Fruit fly (Drosophila melanogaster) whole organism, embryonic: ENCODE results near the gene sick.
A peak's percentile ranks its signal among the peaks of the same experiment; 100 is the strongest.

ENCODE experiments used
- Adf1 ChIP-seq: fragments of 200-800 bp; sonication (Bioruptor generic); IDR thresholded peaks from 2 replicates; pipeline ENCODE4 v1.3.6; 2022; ENCODE audit warnings: missing biosample characterization, missing genetic modification characterization
- CG11456 ChIP-seq: fragments of 200-800 bp; sonication (Bioruptor generic); IDR thresholded peaks from 3 replicates; pipeline ENCODE4 v1.3.6; 2022; ENCODE audit warnings: missing biosample characterization, missing genetic modification characterization
- CG11560 ChIP-seq: fragments of 200-800 bp; sonication (Bioruptor generic); IDR thresholded peaks from 3 replicates; pipeline ENCODE4 v1.3.6; 2022; ENCODE audit warnings: missing biosample characterization, missing genetic modification characterization
- CG12236 ChIP-seq: fragments of 200-800 bp; sonication (Bioruptor generic); optimal IDR thresholded peaks from 2 replicates; lab custom pipeline; 2016; ENCODE audit warnings: missing biosample characterization, missing genetic modification characterization
- CG12769 ChIP-seq: fragments of 200-800 bp; sonication (Bioruptor generic); optimal IDR thresholded peaks from 2 replicates; lab custom pipeline; 2019; ENCODE audit warnings: missing biosample characterization, mild to moderate bottlenecking, missing genetic modification characterization, moderate library complexity
- CG17328 ChIP-seq: fragments of 200-800 bp; sonication (Bioruptor generic); IDR thresholded peaks from 2 replicates; pipeline ENCODE4 v1.3.6; 2022; ENCODE audit warnings: missing biosample characterization, missing genetic modification characterization
- CG17829 ChIP-seq: fragments of 200-800 bp; optimal IDR thresholded peaks from 2 replicates; lab custom pipeline; 2019; ENCODE audit warnings: missing biosample characterization, mild to moderate bottlenecking, missing genetic modification characterization, moderate library complexity
- CG1832 ChIP-seq: fragments of 200-800 bp; sonication (Bioruptor generic); optimal IDR thresholded peaks from 2 replicates; lab custom pipeline; 2017; ENCODE audit warnings: missing biosample characterization, mild to moderate bottlenecking, missing genetic modification characterization, inconsistent platforms
- CG18599 ChIP-seq: fragments of 200-800 bp; sonication (Bioruptor generic); optimal IDR thresholded peaks from 3 replicates; lab custom pipeline; 2017; ENCODE audit warnings: missing biosample characterization, missing genetic modification characterization, mild to moderate bottlenecking, moderate library complexity, missing genetic modification reagents
- CG2712 ChIP-seq: fragments of 200-800 bp; optimal IDR thresholded peaks from 3 replicates; lab custom pipeline; 2019; ENCODE audit warnings: missing biosample characterization, mild to moderate bottlenecking, missing genetic modification characterization, moderate library complexity
- CG42726 ChIP-seq: fragments of 200-800 bp; sonication (Bioruptor generic); IDR thresholded peaks from 2 replicates; pipeline ENCODE4 v1.3.6; 2022; ENCODE audit warnings: missing biosample characterization, missing genetic modification characterization; ENCODE audit not compliant: partially characterized antibody
- CG4404 ChIP-seq: fragments of 200-800 bp; sonication (Bioruptor generic); IDR thresholded peaks from 2 replicates; pipeline ENCODE4 v1.3.6; 2022; ENCODE audit warnings: missing biosample characterization, missing genetic modification characterization
- CG5953 ChIP-seq: fragments of 200-800 bp; sonication (Bioruptor generic); IDR thresholded peaks from 2 replicates; pipeline ENCODE4 v1.3.6; 2022; ENCODE audit warnings: missing biosample characterization, missing genetic modification characterization
- CG7786 ChIP-seq: fragments of 200-800 bp; sonication (Bioruptor generic); optimal IDR thresholded peaks from 2 replicates; lab custom pipeline; 2016; ENCODE audit warnings: missing biosample characterization, missing genetic modification characterization
- CG7987 ChIP-seq: fragments of 200-800 bp; sonication (Bioruptor generic); optimal IDR thresholded peaks from 2 replicates; lab custom pipeline; 2018; ENCODE audit warnings: missing biosample characterization, mild to moderate bottlenecking, missing genetic modification characterization, moderate library complexity
- CG8359 ChIP-seq: fragments of 200-800 bp; sonication (Bioruptor generic); optimal IDR thresholded peaks from 2 replicates; lab custom pipeline; 2017; ENCODE audit warnings: missing biosample characterization, mild to moderate bottlenecking, missing genetic modification characterization, borderline replicate concordance
- Camta ChIP-seq: fragments of 200-800 bp; sonication (Bioruptor generic); optimal IDR thresholded peaks from 2 replicates; lab custom pipeline; 2016; ENCODE audit warnings: missing biosample characterization, missing genetic modification characterization
- CkIIα-i1 ChIP-seq: fragments of 200-800 bp; sonication (Bioruptor generic); IDR thresholded peaks from 2 replicates; pipeline ENCODE4 v1.3.6; 2022; ENCODE audit warnings: missing biosample characterization, missing genetic modification characterization
- CrebB ChIP-seq: fragments of 200-800 bp; sonication (Bioruptor generic); optimal IDR thresholded peaks from 3 replicates; lab custom pipeline; 2018; ENCODE audit warnings: missing biosample characterization, mild to moderate bottlenecking, missing genetic modification characterization
- D ChIP-seq, 2 experiments: fragments of 200-800 bp in 1 of 2; fragments of >200 bp in 1 of 2; sonication (Bioruptor generic) in 1 of 2; optimal IDR thresholded peaks; 2 replicates in 1 of 2; 3 replicates in 1 of 2; lab custom pipeline; 2017; ENCODE audit warnings: mild to moderate bottlenecking in 1 of 2, missing biosample characterization in 1 of 2, missing genetic modification characterization in 1 of 2, missing genetic modification reagents in 1 of 2
- Dfd ChIP-seq, 2 experiments: fragments of >200 bp; optimal IDR thresholded peaks; 2 replicates each; lab custom pipeline; 2017; ENCODE audit warnings: missing biosample characterization in 2 of 2, missing genetic modification characterization in 2 of 2
- Dp ChIP-seq: fragments of 200-800 bp; sonication (Bioruptor generic); optimal IDR thresholded peaks from 2 replicates; lab custom pipeline; 2018; ENCODE audit warnings: missing biosample characterization, mild to moderate bottlenecking, missing genetic modification characterization, moderate library complexity
- ERR ChIP-seq: fragments of 200-800 bp; sonication (Bioruptor generic); optimal IDR thresholded peaks from 2 replicates; lab custom pipeline; 2016; ENCODE audit warnings: missing biosample characterization, missing genetic modification characterization
- Fer3 ChIP-seq: fragments of 200-800 bp; sonication (Bioruptor generic); optimal IDR thresholded peaks from 2 replicates; lab custom pipeline; 2018; ENCODE audit warnings: missing biosample characterization, mild to moderate bottlenecking, missing genetic modification characterization, moderate library complexity
- GATAe ChIP-seq: fragments of 200-800 bp; sonication (Bioruptor generic); conservative IDR thresholded peaks from 2 replicates; pipeline ENCODE4 v1.3.6; 2022; ENCODE audit warnings: missing biosample characterization, missing genetic modification characterization
- HLH4C ChIP-seq: fragments of 200-800 bp; sonication (Bioruptor generic); IDR thresholded peaks from 3 replicates; pipeline ENCODE4 v1.3.6; 2022; ENCODE audit warnings: missing biosample characterization, missing genetic modification characterization; ENCODE audit not compliant: partially characterized antibody
- Hand ChIP-seq: fragments of 200-800 bp; sonication (Bioruptor generic); optimal IDR thresholded peaks from 2 replicates; lab custom pipeline; 2017; ENCODE audit warnings: mild to moderate bottlenecking, missing biosample characterization, missing genetic modification reagents, missing genetic modification characterization
- Hmr ChIP-seq: fragments of 200-800 bp; sonication (Bioruptor generic); optimal IDR thresholded peaks from 3 replicates; lab custom pipeline; 2017; ENCODE audit warnings: mild to moderate bottlenecking, missing biosample characterization, missing genetic modification reagents, missing genetic modification characterization
- Lim3 ChIP-seq: fragments of 200-800 bp; sonication (Bioruptor generic); IDR thresholded peaks from 2 replicates; pipeline ENCODE4 v1.3.6; 2022; ENCODE audit warnings: missing biosample characterization, missing genetic modification characterization
- Pdp1 ChIP-seq, 2 experiments: fragments of 200-800 bp; sonication (Bioruptor generic); optimal IDR thresholded peaks; 3 replicates each; lab custom pipeline; 2016; ENCODE audit warnings: missing biosample characterization in 2 of 2, missing genetic modification characterization in 2 of 2, mild to moderate bottlenecking in 1 of 2, moderate library complexity in 1 of 2
- Ptx1 ChIP-seq: fragments of 200-800 bp; sonication (Bioruptor generic); IDR thresholded peaks from 2 replicates; pipeline ENCODE4 v1.3.6; 2022; ENCODE audit warnings: missing biosample characterization, missing genetic modification characterization
- Spps ChIP-seq: fragments of 200-800 bp; sonication (Bioruptor generic); optimal IDR thresholded peaks from 2 replicates; lab custom pipeline; 2018; ENCODE audit warnings: missing biosample characterization, mild to moderate bottlenecking, missing genetic modification characterization
- Trl ChIP-seq, 3 experiments: fragments of >200 bp in 2 of 3; fragments of 200-800 bp in 1 of 3; sonication (Bioruptor generic) in 1 of 3; optimal IDR thresholded peaks; 2 replicates in 1 of 3; 3 replicates in 2 of 3; lab custom pipeline; 2016 to 2017; ENCODE audit warnings: missing biosample characterization in 1 of 3, missing genetic modification characterization in 1 of 3
- YL-1 ChIP-seq: fragments of 200-800 bp; sonication (Bioruptor generic); optimal IDR thresholded peaks from 3 replicates; lab custom pipeline; 2017; ENCODE audit warnings: missing biosample characterization, mild to moderate bottlenecking, missing genetic modification characterization
- cad ChIP-seq: fragments of >200 bp; optimal IDR thresholded peaks from 2 replicates; lab custom pipeline; 2017; ENCODE audit warnings: missing biosample characterization, missing genetic modification characterization
- corto ChIP-seq: fragments of 200-800 bp; sonication (Bioruptor generic); optimal IDR thresholded peaks from 2 replicates; lab custom pipeline; 2016; ENCODE audit warnings: missing biosample characterization, mild to moderate bottlenecking, missing genetic modification characterization, moderate library complexity
- dan ChIP-seq: fragments of 200-800 bp; sonication (Bioruptor generic); IDR thresholded peaks from 2 replicates; pipeline ENCODE4 v1.3.6; 2022; ENCODE audit warnings: missing biosample characterization, missing genetic modification characterization
- disco-r ChIP-seq: fragments of 200-800 bp; sonication (Bioruptor generic); optimal IDR thresholded peaks from 2 replicates; lab custom pipeline; 2016; ENCODE audit warnings: missing biosample characterization, missing genetic modification characterization
- emc ChIP-seq: fragments of 200-800 bp; sonication (Bioruptor generic); optimal IDR thresholded peaks from 2 replicates; lab custom pipeline; 2016; ENCODE audit warnings: missing biosample characterization, missing genetic modification characterization
- ems ChIP-seq: fragments of 200-800 bp; sonication (Bioruptor generic); optimal IDR thresholded peaks from 3 replicates; lab custom pipeline; 2016; ENCODE audit warnings: missing biosample characterization, missing genetic modification characterization
- exex ChIP-seq: fragments of 200-800 bp; sonication (Bioruptor generic); optimal IDR thresholded peaks from 4 replicates; lab custom pipeline; 2018; ENCODE audit warnings: missing biosample characterization, mild to moderate bottlenecking, missing genetic modification characterization, moderate library complexity
- eyg ChIP-seq: fragments of 200-800 bp; sonication (Bioruptor generic); optimal IDR thresholded peaks from 3 replicates; lab custom pipeline; 2016; ENCODE audit warnings: missing biosample characterization, missing genetic modification characterization
- ftz-f1 ChIP-seq: fragments of 200-800 bp; sonication (Bioruptor generic); optimal IDR thresholded peaks from 2 replicates; lab custom pipeline; 2016; ENCODE audit warnings: missing biosample characterization, missing genetic modification characterization
- grn ChIP-seq: fragments of 200-800 bp; sonication (Bioruptor generic); optimal IDR thresholded peaks from 3 replicates; lab custom pipeline; 2017; ENCODE audit warnings: missing biosample characterization, missing genetic modification characterization
- her ChIP-seq: fragments of 200-800 bp; sonication (Bioruptor generic); optimal IDR thresholded peaks from 2 replicates; lab custom pipeline; 2016; ENCODE audit warnings: missing biosample characterization, missing genetic modification characterization
- luna ChIP-seq: fragments of 200-800 bp; sonication (Bioruptor generic); optimal IDR thresholded peaks from 2 replicates; lab custom pipeline; 2016; ENCODE audit warnings: missing biosample characterization, missing genetic modification characterization
- odd ChIP-seq: fragments of 200-800 bp; sonication (Bioruptor generic); optimal IDR thresholded peaks from 2 replicates; lab custom pipeline; 2017; ENCODE audit warnings: missing biosample characterization, mild to moderate bottlenecking, missing genetic modification characterization
- pb ChIP-seq: fragments of 200-800 bp; sonication (Bioruptor generic); optimal IDR thresholded peaks from 3 replicates; lab custom pipeline; 2016; ENCODE audit warnings: missing biosample characterization, missing genetic modification characterization
- schlank ChIP-seq: fragments of 200-800 bp; sonication (Bioruptor generic); optimal IDR thresholded peaks from 2 replicates; lab custom pipeline; 2018; ENCODE audit warnings: missing biosample characterization, mild to moderate bottlenecking, missing genetic modification characterization
- sima ChIP-seq: fragments of 200-800 bp; sonication (Bioruptor generic); optimal IDR thresholded peaks from 2 replicates; lab custom pipeline; 2016; ENCODE audit warnings: missing biosample characterization, missing genetic modification characterization
- sr ChIP-seq: fragments of 200-800 bp; sonication (Bioruptor generic); IDR thresholded peaks from 3 replicates; pipeline ENCODE4 v1.3.6; 2022; ENCODE audit warnings: missing biosample characterization, missing genetic modification characterization

Gene sick

dm6 chr2L:19817147-19817546 lies 21.0 kb downstream of the sick start (continued):
- TF ChIP-seq exex (tag; lab: Kevin White, UChicago) (no peak), CG11456 (GFP tag; lab: Robert Waterston, UW) (no peak), Adf1 (GFP tag; lab: Robert Waterston, UW) (no peak), eyg (no peak), CG42726 (0 out of 2 replicates have a peak, but pooled peaks have one; percentile 40), Dfd (GFP tag; optimal IDR thresholded peaks at IDR 0.05; lab: Kevin White, UChicago) (no peak), corto (no peak), odd (no peak), disco-r (GFP tag; lab: Kevin White, UChicago) (no peak), Pdp1 (GFP tag; optimal IDR thresholded peaks at IDR 0.05; lab: Kevin White, UChicago) (peak in 1 of 2 experiments; percentile 13), CG8359 (GFP tag; lab: Kevin White, UChicago) (no peak), CG7786 (GFP tag; lab: Kevin White, UChicago) (no peak), pb (GFP tag; lab: Kevin White, UChicago) (no peak), luna (GFP tag; lab: Kevin White, UChicago) (no peak), Lim3 (GFP tag; lab: Robert Waterston, UW) (no peak), Camta (no peak), ftz-f1 (GFP tag; lab: Kevin White, UChicago) (no peak), Dp (GFP tag; lab: Kevin White, UChicago) (no peak), CG7987 (GFP tag; lab: Kevin White, UChicago) (no peak), Hmr (peak; percentile 36), CG17328 (GFP tag; lab: Robert Waterston, UW) (0 out of 2 replicates have a peak, but pooled peaks have one; percentile 12), CG18599 (GFP tag; lab: Kevin White, UChicago) (no peak), CG5953 (GFP tag; lab: Robert Waterston, UW) (no peak), CG4404 (GFP tag; lab: Robert Waterston, UW) (no peak), Fer3 (tag; lab: Kevin White, UChicago) (no peak), D (optimal IDR thresholded peaks at IDR 0.05; lab: Kevin White, UChicago) (no peak), D (GFP tag; optimal IDR thresholded peaks at IDR 0.05; lab: Kevin White, UChicago) (no peak), Ptx1 (no peak), HLH4C (GFP tag; lab: Robert Waterston, UW) (no peak), Hand (GFP tag; lab: Kevin White, UChicago) (no peak), schlank (tag; lab: Kevin White, UChicago) (no peak), GATAe (GFP tag; lab: Robert Waterston, UW) (no peak), CkIIα-i1 (GFP tag; lab: Robert Waterston, UW) (no peak), CG17829 (tag; lab: Kevin White, UChicago) (peak; percentile 67), CG11560 (tag; lab: Robert Waterston, UW) (no peak), CG12769 (tag; lab: Kevin White, UChicago) (no peak), CG2712 (tag; lab: Kevin White, UChicago) (peak; percentile 43), her (GFP tag; lab: Kevin White, UChicago) (no peak), sr (no peak), grn (GFP tag; lab: Kevin White, UChicago) (no peak), CG12236 (GFP tag; lab: Kevin White, UChicago) (no peak), cad (GFP tag; lab: Kevin White, UChicago) (no peak), YL-1 (no peak), emc (GFP tag; lab: Kevin White, UChicago) (no peak), sima (GFP tag; lab: Kevin White, UChicago) (no peak), Spps (tag; lab: Kevin White, UChicago) (no peak), ERR (GFP tag; lab: Kevin White, UChicago) (no peak), CG1832 (GFP tag; lab: Kevin White, UChicago) (no peak), CrebB (tag; lab: Kevin White, UChicago) (no peak), ems (GFP tag; lab: Kevin White, UChicago) (no peak), Trl (optimal IDR thresholded peaks at IDR 0.05; lab: Kevin White, UChicago) (no peak), Trl (GFP tag; optimal IDR thresholded peaks at IDR 0.05; lab: Kevin White, UChicago) (peak; percentile 20), dan (no peak)
